Worm (Caenorhabditis elegans) whole organism, L4/young adult: ENCODE measurements around the gene math-25.

ENCODE experiments used
- W03F9.2 ChIP-seq: fragments of 150-350 bp; optimal IDR thresholded peaks from 2 replicates; lab custom pipeline; 2014; ENCODE audit warnings: missing biosample characterization, missing genetic modification characterization
- dao-5 ChIP-seq: sonication (generic microtip); optimal IDR thresholded peaks from 2 replicates; lab custom pipeline; 2016; ENCODE audit warnings: missing genotype, missing genetic modification characterization, moderate library complexity, missing compliant biosample characterization
- him-1 ChIP-seq: sonication (generic microtip); optimal IDR thresholded peaks from 2 replicates; lab custom pipeline; 2016; ENCODE audit warnings: missing genotype, missing genetic modification reagents, missing genetic modification characterization, missing compliant biosample characterization

- TF ChIP-seq W03F9.2 (no peak), dao-5 (no peak), him-1 (no peak)
Measured at ce11 chrII:1893912-1894311, 1.9 kb upstream of the math-25 start, which contains the start of gene C16C4.1.
